Worm (Caenorhabditis elegans): ENCODE data around the gene rfc-3.

rfc-3 gene

DNA sequence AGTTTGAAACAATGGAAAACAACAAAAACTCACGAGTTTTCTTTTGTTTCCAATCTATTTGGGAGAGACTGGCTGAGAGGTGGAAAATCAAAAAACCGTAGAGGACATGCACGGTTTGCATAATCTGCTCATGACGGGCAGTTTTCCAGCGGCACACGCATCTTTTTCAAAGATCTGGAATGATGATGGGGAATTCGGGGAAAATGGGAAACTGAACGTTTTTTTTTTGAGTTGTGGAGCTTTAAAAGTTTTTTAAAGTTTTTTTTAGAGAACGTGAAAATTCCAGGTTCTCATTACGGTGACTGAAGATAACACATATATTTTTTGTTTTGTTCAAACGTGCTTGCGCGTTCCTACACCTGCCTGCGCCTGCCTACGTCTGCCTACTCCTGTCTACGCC is 18.9 kb upstream of the rfc-3 start, which contains the start of gene C39E9.7:
C39E9.7 (minus strand) TSS at position 101 of the 400 bp plus-strand sequence.
- TF ChIP-seq nhr-12 (tag; optimal IDR thresholded peaks at IDR 0.05): no peak
- TF ChIP-seq nhr-28 (tag; optimal IDR thresholded peaks at IDR 0.05): no peak
- TF ChIP-seq pha-4 (tag; optimal IDR thresholded peaks at IDR 0.05): no peak
- no peak for TF ChIP-seq ceh-39 (tag; optimal IDR thresholded peaks at IDR 0.05)
- no peak for TF ChIP-seq mls-2 (tag; optimal IDR thresholded peaks at IDR 0.05)
- TF ChIP-seq tbx-8 (GFP tag; optimal IDR thresholded peaks at IDR 0.05): no peak
- no peak for TF ChIP-seq snpc-4 (tag; optimal IDR thresholded peaks at IDR 0.05)
- no peak for TF ChIP-seq lsy-2 (tag; optimal IDR thresholded peaks at IDR 0.05)
- TF ChIP-seq mab-5 (tag; optimal IDR thresholded peaks at IDR 0.05): no peak
- no peak for TF ChIP-seq unc-62 (GFP tag; optimal IDR thresholded peaks at IDR 0.05)
- TF ChIP-seq hlh-1 (tag; optimal IDR thresholded peaks at IDR 0.05): no peak
- TF ChIP-seq M03D4.4 (tag; optimal IDR thresholded peaks at IDR 0.05): no peak

DNA sequence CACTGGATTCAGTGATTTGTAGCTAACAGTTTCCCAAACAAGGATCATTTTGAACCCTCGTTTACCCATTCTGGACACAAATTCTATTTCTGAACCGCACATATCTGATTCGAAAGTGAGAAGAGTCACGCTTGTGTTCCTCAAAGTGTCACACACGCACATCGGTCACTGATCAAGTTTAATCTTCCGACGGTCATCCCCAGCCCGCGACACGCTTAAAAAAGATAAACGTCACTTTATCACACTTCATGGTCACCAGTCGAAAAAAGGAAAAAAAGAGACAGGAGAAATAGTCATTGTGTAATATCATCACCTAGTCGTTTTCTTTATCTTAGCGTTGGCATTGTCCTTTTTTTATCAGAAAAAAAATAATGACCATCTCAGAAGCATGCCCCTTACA is 17.9 kb upstream of the rfc-3 start:
- TF ChIP-seq lin-32 (GFP tag; optimal IDR thresholded peaks at IDR 0.05) (no peak), flh-1 (GFP tag; optimal IDR thresholded peaks at IDR 0.05) (no peak), sptf-1 (tag; optimal IDR thresholded peaks at IDR 0.05) (no peak), nhr-2 (tag; optimal IDR thresholded peaks at IDR 0.05) (no peak)

- no peak for TF ChIP-seq ceh-83 (GFP tag; optimal IDR thresholded peaks at IDR 0.05)
- TF ChIP-seq unc-120 (tag; optimal IDR thresholded peaks at IDR 0.05; ENCODE audit: poor library complexity, severe bottlenecking): no peak
- TF ChIP-seq unc-39 (tag; optimal IDR thresholded peaks at IDR 0.05): no peak
- no peak for TF ChIP-seq lin-32 (GFP tag; optimal IDR thresholded peaks at IDR 0.05)
- TF ChIP-seq bed-3 (GFP tag; optimal IDR thresholded peaks at IDR 0.05): no peak
- TF ChIP-seq pha-4 (tag; optimal IDR thresholded peaks at IDR 0.05): no peak
- TF ChIP-seq flh-1 (GFP tag; optimal IDR thresholded peaks at IDR 0.05): no peak
- no peak for TF ChIP-seq lin-13 (tag; optimal IDR thresholded peaks at IDR 0.05)
- TF ChIP-seq nhr-2 (tag; optimal IDR thresholded peaks at IDR 0.05): no peak
- TF ChIP-seq ham-2 (GFP tag; optimal IDR thresholded peaks at IDR 0.05): no peak
- TF ChIP-seq elt-1 (tag; optimal IDR thresholded peaks at IDR 0.05; ENCODE audit: borderline replicate concordance, insufficient read depth): no peak
- no peak for TF ChIP-seq sptf-1 (tag; optimal IDR thresholded peaks at IDR 0.05)
- TF ChIP-seq mls-2 (tag; optimal IDR thresholded peaks at IDR 0.05): no peak
- no peak for TF ChIP-seq snpc-4 (tag; optimal IDR thresholded peaks at IDR 0.05)
- TF ChIP-seq mab-5 (tag; optimal IDR thresholded peaks at IDR 0.05): no peak
- TF ChIP-seq lsy-2 (tag; optimal IDR thresholded peaks at IDR 0.05): no peak
- TF ChIP-seq ces-1 (GFP tag; optimal IDR thresholded peaks at IDR 0.05): no peak
- TF ChIP-seq drap-1 (GFP tag; optimal IDR thresholded peaks at IDR 0.05): no peak
Measured at ce11 chrIV:13078342-13078741, 17.2 kb upstream of the rfc-3 start.

ce11 chrIV:13079119-13079518 is 16.4 kb upstream of the rfc-3 start, which contains the start of gene C39E9.8:
Gene C39E9.8 (plus strand): TSS chrIV:13079446.
- TF ChIP-seq nhr-237 (tag; optimal IDR thresholded peaks at IDR 0.05) (no peak), zip-8 (tag; optimal IDR thresholded peaks at IDR 0.05) (no peak), sptf-1 (tag; optimal IDR thresholded peaks at IDR 0.05) (no peak), flh-1 (GFP tag; optimal IDR thresholded peaks at IDR 0.05) (no peak), ceh-39 (tag; optimal IDR thresholded peaks at IDR 0.05) (no peak), elt-1 (tag; optimal IDR thresholded peaks at IDR 0.05; ENCODE audit: borderline replicate concordance, insufficient read depth) (no peak), ztf-11 (tag; optimal IDR thresholded peaks at IDR 0.05) (no peak), lsy-2 (tag; optimal IDR thresholded peaks at IDR 0.05) (no peak), tbx-8 (GFP tag; optimal IDR thresholded peaks at IDR 0.05) (no peak), snpc-4 (tag; optimal IDR thresholded peaks at IDR 0.05) (no peak), lin-13 (tag; optimal IDR thresholded peaks at IDR 0.05) (no peak), nhr-76 (tag; optimal IDR thresholded peaks at IDR 0.05) (no peak)

- TF ChIP-seq ham-2 (GFP tag; optimal IDR thresholded peaks at IDR 0.05) (no peak), zip-8 (tag; optimal IDR thresholded peaks at IDR 0.05) (no peak), mls-2 (tag; optimal IDR thresholded peaks at IDR 0.05) (no peak), ztf-11 (tag; optimal IDR thresholded peaks at IDR 0.05) (no peak), unc-39 (tag; optimal IDR thresholded peaks at IDR 0.05) (no peak), ces-1 (GFP tag; optimal IDR thresholded peaks at IDR 0.05) (no peak), unc-62 (GFP tag; optimal IDR thresholded peaks at IDR 0.05) (no peak), ceh-83 (GFP tag; optimal IDR thresholded peaks at IDR 0.05) (no peak), snpc-4 (tag; optimal IDR thresholded peaks at IDR 0.05) (no peak), nhr-2 (tag; optimal IDR thresholded peaks at IDR 0.05) (no peak), ceh-39 (tag; optimal IDR thresholded peaks at IDR 0.05) (no peak)
Measured at ce11 chrIV:13080185-13080584, 15.4 kb upstream of the rfc-3 start.

ce11 chrIV:13080861-13081260 is 14.7 kb upstream of the rfc-3 start:
- TF ChIP-seq mls-2 (tag; optimal IDR thresholded peaks at IDR 0.05): no peak
- no peak for TF ChIP-seq nhr-237 (tag; optimal IDR thresholded peaks at IDR 0.05)

Data from whole organism, mixed stage, embryonic.